Fruit fly (Drosophila melanogaster) whole organism, larva: ENCODE results near the gene Chc.
A peak's percentile ranks its signal among the peaks of the same experiment; 100 is the strongest.

Experiments used
- noc ChIP-seq: fragments of 200-800 bp; sonication (Bioruptor generic); optimal IDR thresholded peaks from 3 replicates; lab custom pipeline; 2019; ENCODE audit warnings: missing biosample characterization, mild to moderate bottlenecking, missing genetic modification characterization, moderate library complexity

Gene Chc

DNA sequence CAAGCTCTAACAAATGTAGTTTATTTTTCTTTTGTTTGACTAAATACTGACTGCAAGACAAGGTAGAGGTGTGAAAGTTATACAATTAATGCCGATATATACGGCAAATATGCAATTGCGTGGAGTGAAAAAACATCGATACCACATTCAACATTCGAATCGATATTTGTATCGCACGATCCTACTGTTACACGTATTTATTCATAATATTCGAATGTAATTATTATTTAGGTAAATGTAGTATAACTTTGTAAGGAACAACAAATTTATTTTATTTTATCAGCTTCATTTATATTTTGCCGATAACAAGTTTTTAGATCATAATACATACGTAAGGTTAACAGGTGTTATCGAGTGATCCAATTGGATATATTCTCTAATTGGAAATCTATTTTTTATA lies at the start of gene Chc:
TSS of gene Chc (minus strand) at position 98 of the 400 bp plus-strand sequence.
- no peak for TF ChIP-seq noc

DNA sequence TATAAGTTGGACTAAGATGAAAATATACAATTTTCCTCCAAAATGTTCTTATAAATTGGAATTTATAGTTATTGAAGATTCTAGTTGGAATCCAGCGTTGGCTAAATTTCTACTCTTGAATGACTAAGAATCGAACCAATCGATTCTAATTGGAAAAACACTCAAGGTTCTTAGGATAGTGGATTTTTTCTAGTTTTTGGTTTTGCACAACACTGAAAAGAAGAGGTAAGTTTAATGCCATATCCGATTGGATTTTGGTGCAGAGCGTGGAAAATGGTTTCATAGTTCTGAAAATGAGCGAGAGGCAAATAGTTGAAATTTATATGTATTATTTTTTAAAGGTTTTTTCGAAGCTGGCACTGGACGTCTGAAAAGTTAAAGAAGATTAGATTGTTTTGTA lies 40.3 kb upstream of the Chc start:
- no peak for TF ChIP-seq noc

DNA sequence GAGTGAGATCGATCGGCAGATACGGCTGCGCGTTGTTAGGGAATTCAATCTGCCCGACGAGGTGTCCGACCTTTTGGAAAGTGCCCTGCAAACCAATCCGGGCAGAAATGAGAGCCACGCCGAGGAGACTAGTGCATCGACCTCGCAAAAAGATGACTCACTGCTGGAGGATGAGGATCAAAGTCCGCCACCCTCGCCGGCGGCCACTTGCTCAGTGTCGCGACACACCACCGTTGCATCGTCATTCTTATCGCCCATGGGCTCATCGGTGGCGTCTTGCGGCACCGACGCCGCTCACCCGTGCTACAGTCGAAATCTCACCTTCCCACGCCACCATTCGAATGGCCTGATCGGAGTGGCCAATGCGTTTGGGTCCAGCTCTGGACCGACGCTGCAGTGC lies 39.1 kb upstream of the Chc start:
- TF ChIP-seq noc, result no peak

DNA sequence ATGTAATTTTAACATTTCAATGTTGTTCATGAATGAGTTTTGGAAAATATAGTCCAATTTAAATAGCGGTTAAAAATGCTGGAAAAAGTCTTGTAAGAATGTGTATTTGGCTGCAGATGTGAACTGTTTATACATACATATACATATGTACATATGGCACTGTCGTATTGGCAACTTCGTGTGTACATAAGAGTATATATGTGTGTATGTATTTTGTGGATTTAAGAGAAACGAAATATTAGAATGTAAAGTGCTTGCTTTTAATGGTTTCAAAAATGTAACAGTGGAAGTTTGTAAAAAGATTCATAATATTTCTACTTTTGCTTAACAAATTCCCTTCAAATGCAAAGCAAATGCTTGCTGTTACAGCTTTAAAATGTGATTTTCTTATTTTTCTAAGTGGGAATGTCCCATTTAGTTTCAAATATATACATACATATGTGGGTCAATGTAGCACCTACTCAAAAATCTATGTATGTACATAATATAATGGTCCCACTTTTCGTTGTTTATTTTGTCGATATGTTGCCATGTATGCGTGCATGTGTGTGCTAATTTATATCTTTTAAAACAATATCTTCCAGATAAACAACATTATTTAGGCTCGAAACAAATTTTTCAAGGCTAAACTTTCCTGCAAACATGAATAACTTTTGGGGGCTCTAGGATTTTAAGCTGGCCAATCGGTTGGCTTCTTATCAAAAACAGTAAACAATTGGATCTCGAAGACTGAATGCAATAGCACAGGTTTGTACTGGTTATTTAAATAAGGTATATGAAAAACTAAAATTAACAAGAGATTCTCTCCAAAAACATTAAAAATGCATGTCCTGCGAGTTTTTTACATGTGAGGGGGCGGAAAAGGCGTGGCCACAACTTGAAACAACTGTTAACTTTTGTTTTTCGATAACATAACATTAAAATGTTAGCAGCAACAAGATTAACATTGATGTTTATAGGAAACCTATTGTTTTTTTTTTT lies 35.8 kb upstream of the Chc start:
- TF ChIP-seq noc, result no peak

DNA sequence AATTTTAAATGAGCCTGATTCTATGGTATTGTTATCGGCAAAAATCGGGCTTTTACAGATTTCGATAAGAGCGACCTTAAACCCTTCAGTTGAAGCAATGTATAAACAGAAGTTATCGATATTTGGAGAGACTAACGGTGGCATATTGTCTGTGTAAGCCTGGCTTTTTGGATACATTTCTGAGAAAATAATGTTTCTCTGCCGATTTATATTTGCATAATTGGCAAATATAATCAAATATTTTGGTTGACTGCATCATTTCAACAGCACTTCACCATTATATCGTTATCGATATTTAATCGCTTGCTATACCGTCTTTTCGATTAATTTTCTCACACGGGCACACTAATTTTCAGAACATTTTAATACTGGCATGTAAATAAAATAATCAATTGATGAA lies 34.6 kb upstream of the Chc start, which contains the start of gene CG16952:
TSS of gene CG16952 (plus strand) at position 341 of the 400 bp plus-strand sequence.
- TF ChIP-seq noc, result no peak

DNA sequence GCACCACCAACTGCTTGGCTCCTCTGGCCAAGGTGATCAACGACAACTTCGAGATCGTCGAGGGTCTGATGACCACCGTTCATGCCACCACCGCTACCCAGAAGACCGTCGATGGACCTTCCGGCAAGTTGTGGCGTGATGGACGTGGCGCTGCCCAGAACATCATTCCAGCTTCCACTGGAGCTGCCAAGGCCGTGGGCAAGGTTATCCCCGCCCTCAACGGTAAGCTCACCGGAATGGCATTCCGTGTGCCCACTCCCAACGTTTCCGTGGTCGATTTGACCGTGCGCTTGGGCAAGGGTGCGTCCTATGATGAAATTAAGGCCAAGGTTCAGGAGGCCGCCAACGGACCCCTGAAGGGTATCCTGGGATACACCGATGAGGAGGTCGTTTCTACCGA lies 33.5 kb upstream of the Chc start:
- no peak for TF ChIP-seq noc

DNA sequence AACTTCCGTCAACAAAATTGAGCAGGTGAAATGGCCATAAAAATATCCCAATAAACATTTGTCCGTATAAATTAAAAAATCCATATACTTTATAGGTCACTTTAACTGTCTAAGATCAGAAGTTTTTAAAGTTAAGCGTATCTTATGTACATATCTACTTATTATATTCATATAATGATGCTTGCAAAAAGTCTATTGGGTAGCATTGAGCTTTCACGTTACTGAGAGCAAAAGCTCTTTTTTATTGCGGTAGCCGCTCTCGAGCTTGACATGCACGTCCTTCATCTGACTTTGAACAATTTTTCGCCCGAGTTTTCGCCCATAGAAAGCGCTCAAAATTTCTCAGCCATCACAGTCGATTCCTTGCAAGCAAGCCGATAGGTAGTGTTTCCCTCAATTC lies 32.6 kb upstream of the Chc start, which contains the start of gene Gapdh2:
TSS of gene Gapdh2 (plus strand) at position 283 of the 400 bp plus-strand sequence.
- peak; percentile 100 for TF ChIP-seq noc

DNA sequence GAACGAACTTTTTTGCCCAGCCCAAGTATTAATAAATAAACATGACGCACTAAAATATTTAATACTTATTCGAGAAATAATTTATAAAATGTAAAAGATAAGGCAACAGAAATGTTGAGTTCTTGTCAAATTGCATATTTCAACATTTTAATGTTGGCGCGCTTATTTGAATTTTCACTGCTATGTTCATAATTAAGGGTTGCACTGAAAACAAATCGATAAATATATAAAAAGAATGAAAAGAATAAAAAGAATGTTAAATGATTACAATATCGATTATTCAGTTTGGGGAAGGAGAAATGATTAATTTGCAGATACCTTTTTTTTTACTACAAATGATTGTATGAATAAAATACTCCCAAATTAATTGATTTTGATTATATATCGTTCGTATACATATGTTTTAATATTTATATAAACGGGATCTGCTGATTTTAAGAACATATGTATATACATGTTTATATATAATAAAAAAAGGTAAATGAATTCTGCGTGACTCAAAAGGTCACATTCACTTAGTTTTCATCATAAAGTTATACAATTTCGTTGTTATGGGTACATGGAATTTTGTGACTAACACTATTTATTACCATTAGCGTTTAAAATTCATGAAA lies 31.6 kb upstream of the Chc start:
- no peak for TF ChIP-seq noc

DNA sequence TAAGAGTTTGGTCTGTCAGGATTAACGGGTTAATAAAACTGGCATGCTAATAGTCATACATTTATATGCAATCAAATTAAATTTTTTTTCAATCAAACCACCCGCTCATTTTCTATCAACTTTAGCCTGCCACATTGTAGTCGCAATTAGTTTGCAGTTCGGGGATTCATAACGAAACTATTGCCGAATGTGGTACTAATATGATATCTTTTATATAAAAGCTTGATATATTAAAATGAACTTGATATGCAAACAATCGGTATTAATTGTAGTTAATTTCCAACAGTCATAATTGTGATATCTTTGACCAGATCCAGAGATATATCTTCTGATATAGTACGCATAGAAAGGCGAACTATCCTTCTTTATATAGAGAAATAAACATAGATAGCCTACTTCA lies 30.7 kb upstream of the Chc start:
- TF ChIP-seq noc, result no peak

DNA sequence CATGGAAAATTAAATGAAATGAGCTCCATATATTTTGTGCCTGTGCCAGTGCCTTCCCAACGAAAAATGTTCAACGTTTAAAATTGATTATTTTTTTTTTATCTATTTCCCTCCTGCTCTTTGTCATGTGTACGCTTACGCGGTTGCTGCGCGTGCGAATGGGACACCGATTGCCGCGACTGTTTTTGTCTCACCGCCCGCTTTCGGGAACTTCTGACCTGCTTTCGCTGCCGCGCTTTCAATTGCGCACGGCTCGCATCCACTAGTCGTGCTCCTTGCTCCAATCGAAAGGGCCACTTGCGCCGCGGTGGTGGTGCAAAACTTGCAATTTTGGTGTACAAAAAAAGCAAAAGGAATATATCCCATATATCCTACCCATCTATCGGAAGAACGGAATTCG lies 25.2 kb upstream of the Chc start:
- no peak for TF ChIP-seq noc

DNA sequence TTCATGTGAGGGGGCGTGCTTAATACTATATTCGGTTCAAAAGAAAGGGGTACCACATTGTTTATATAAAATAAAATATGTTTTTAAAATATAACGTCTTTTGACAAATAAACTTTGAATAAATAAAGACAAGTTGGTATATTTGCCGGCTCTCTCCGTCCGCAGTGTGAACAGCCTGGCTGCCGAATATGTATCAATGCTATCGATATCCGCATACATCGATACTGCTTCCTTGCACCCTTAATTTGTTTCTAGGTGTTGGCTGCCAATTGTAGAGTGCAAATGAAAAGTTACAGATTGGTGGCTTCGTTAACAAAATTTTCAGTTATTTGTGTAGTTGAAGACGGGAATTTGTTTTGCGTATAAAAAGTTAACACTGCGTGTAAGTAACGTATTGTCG lies 24.6 kb upstream of the Chc start, which contains the start of gene Gbeta13F:
TSS of gene Gbeta13F (plus strand) at position 247 of the 400 bp plus-strand sequence.
- no peak for TF ChIP-seq noc

DNA sequence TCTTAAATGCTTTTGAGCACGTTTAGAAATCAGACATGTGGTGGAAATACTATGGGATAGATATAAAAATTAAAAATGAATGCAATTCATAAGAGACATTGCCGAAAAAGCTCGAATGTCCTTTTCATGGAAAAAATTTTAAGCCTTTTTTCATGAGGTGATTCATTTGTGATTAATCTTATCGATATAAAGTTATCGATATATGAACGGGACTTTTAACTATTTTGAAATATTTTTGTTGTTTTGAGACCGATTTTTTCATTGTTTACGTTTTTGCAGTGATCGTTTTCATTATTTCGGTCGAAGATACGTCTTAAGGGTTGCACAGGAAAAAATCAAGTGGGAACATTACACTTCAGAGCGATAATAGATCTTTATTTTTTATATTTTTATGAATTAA lies 24.1 kb upstream of the Chc start, which contains the start of gene AlkB:
TSS of gene AlkB (minus strand) at position 101 of the 400 bp plus-strand sequence.
- no peak for TF ChIP-seq noc

DNA sequence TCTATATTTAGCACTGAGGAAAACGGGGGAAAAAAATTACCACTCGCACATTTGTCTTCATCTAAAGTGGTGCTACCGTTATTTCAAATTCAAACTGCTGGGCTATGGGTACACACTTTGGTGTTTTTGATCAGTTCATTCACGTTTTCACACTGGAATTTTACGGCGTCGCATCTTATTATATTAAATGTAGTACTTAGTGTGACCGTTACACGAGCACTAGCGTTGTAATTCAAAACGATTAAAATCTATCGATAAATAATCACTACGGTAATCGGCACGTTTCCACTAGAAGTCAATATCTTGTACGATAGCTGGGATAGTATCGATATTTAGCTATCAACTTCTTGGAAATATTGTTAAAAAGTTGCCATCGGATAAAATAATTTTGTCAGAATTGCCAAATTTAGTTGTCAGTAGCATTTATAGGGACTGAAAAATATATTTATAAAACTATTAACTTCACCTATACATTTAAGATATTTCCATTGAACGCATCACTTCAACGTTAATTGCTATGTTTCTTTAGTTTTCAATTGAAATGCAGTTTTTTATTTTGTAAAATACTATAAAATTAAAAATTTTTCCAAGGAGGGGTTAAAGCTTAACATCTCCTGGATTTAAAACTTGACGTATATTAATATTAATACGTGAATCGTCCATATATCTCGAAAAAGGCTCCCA lies 22.5 kb upstream of the Chc start, which contains the start of the genes CG46440 and Myb:
TSS of gene CG46440 (minus strand) at position 223 of the 684 bp plus-strand sequence.
TSS of gene Myb (minus strand) at position 223 of the 684 bp plus-strand sequence.
- TF ChIP-seq noc, result no peak

DNA sequence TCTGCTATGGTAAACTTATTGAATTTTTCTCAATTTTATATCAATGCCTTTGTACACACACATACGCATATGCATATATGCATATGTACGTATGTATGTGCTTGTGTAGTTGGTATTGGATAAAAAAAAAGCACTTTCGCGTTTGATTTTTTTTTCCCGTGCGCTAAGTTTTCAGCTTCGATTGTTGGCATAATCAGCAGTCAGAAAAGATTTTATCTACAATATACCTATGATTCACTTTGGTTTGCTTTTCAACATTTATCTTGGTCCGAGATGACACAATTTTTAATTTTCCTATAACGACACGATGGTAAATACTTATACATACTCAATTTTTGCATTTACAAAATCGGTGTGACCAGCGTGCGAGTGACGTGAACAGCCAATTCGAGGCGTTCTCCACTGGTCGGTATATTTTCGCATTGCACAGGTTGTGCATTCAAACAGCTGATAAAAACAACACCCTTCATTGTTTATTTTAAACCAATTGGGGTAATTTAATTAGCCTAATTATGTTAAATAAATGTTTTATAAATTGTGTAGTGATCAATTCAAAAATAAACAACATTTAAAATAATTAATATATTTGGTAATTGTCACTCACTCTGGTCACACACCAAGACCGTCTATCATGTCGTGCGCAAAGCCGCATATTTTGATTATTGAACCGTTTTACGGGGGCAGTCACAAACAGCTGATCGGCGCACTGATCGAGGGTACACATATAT lies 17.7 kb upstream of the Chc start, which contains the start of the genes UBL3 and CG15914:
TSS of gene UBL3 (minus strand) at position 361 of the 728 bp plus-strand sequence.
TSS of gene CG15914 (plus strand) at position 607 of the 728 bp plus-strand sequence.
- peak; percentile 42 for TF ChIP-seq noc

DNA sequence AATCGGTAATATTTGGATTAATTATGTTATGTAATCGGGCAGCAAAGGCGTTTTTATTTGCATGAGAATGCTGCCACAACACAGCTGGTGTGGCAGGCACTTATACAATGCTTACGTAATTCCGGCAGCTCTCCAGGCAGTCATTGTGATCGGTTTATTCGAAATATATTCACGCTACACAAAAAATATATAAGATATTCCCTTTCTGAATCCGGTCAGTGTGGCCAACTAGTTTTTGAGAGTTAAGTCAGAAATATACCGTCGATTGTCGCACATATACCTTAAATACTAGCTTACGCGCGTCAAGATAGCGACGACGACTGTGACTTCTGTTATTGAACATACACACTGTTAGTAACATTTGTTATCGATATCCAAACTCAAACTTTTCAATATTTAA lies 13.7 kb upstream of the Chc start, which contains the start of gene sun:
TSS of gene sun (minus strand) at position 238 of the 400 bp plus-strand sequence.
- TF ChIP-seq noc, result no peak

DNA sequence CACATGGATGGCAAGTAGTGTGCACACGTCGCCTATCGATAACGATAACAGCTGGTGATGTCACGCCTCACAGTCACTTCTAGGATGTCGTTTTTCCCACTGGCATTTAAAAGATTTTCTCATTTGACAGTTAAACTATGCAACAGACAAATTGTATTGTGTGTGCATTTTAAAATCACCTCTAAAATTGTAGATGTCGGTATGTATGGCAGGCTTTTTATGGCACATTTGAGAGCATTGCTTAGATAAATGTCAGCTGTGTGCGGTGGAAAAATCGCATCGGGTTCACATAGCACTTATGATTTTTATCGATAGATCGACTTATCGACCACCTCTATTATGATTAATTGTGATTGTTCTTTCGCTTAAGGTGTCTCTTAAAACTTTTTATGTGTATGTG lies 8.8 kb upstream of the Chc start, which contains the start of the genes ArgRS and CG8578:
TSS of gene ArgRS (minus strand) at position 7 of the 400 bp plus-strand sequence.
TSS of gene CG8578 (plus strand) at position 338 of the 400 bp plus-strand sequence.
- TF ChIP-seq noc, result peak; percentile 74
